Worm (Caenorhabditis elegans) whole organism, early embryonic: ENCODE data around the gene C49H3.6.

ENCODE experiments used
- B0310.2 ChIP-seq: sonication (generic microtip); optimal IDR thresholded peaks from 2 replicates; lab custom pipeline; 2016; ENCODE audit warnings: mild to moderate bottlenecking, missing genetic modification characterization, missing compliant biosample characterization
- aly-1 ChIP-seq: sonication (generic microtip); optimal IDR thresholded peaks from 2 replicates; lab custom pipeline; 2016; ENCODE audit warnings: missing genetic modification characterization, missing compliant biosample characterization
- ama-1 ChIP-seq: fragments of 150-350 bp; optimal IDR thresholded peaks from 2 replicates; lab custom pipeline; 2014
- ceh-13 ChIP-seq: fragments of 200-800 bp; sonication (Bioruptor generic); optimal IDR thresholded peaks from 2 replicates; lab custom pipeline; 2018; ENCODE audit warnings: mild to moderate bottlenecking, missing genetic modification characterization, missing compliant biosample characterization
- ets-7 ChIP-seq: sonication (generic microtip); optimal IDR thresholded peaks from 2 replicates; lab custom pipeline; 2016; ENCODE audit warnings: missing genotype, missing genetic modification characterization, missing compliant biosample characterization
- flt-1 ChIP-seq: fragments of 200-800 bp; sonication (Bioruptor generic); IDR thresholded peaks from 2 replicates; pipeline ENCODE4 v1.3.6; 2022; ENCODE audit warnings: missing genetic modification characterization, missing compliant biosample characterization
- hmbx-1 ChIP-seq: sonication (generic microtip); optimal IDR thresholded peaks from 2 replicates; lab custom pipeline; 2016; ENCODE audit warnings: mild to moderate bottlenecking, missing genetic modification characterization, missing compliant biosample characterization
- hmg-4 ChIP-seq: fragments of 200-800 bp; sonication (Bioruptor generic); optimal IDR thresholded peaks from 2 replicates; lab custom pipeline; 2018; ENCODE audit warnings: mild to moderate bottlenecking, missing genetic modification characterization, missing compliant biosample characterization
- hnd-1 ChIP-seq: sonication (generic microtip); optimal IDR thresholded peaks from 2 replicates; lab custom pipeline; 2016; ENCODE audit warnings: missing genetic modification characterization, missing compliant biosample characterization
- pes-1 ChIP-seq: fragments of 200-800 bp; sonication (Bioruptor generic); IDR thresholded peaks from 2 replicates; pipeline ENCODE4 v1.3.6; 2022; ENCODE audit warnings: missing genetic modification reagents, missing genetic modification characterization, missing compliant biosample characterization
- tbx-11 ChIP-seq: fragments of 200-800 bp; sonication (Bioruptor generic); IDR thresholded peaks from 2 replicates; pipeline ENCODE4 v1.3.6; 2022; ENCODE audit warnings: missing genetic modification characterization, missing compliant biosample characterization
- tbx-37 ChIP-seq: fragments of 200-800 bp; sonication (Bioruptor generic); conservative IDR thresholded peaks from 2 replicates; pipeline ENCODE4 v1.3.6; 2022; ENCODE audit warnings: missing genetic modification reagents, missing genetic modification characterization, missing compliant biosample characterization

- no peak for TF ChIP-seq hnd-1 (tag; lab: Kevin White, UChicago)
- no peak for TF ChIP-seq aly-1 (tag; lab: Kevin White, UChicago)
- TF ChIP-seq ets-7, result no peak
- no peak for TF ChIP-seq ceh-13 (GFP tag; lab: Kevin White, UChicago)
- TF ChIP-seq pes-1 (GFP tag; lab: Robert Waterston, UW), result no peak
- TF ChIP-seq hmg-4 (GFP tag; lab: Kevin White, UChicago), result no peak
- TF ChIP-seq tbx-11 (GFP tag; lab: Robert Waterston, UW), result no peak
- TF ChIP-seq tbx-37 (GFP tag; lab: Robert Waterston, UW), result no peak
- no peak for TF ChIP-seq ama-1 (lab: Kevin White, UChicago)
- TF ChIP-seq B0310.2 (tag; lab: Kevin White, UChicago), result no peak
- no peak for TF ChIP-seq hmbx-1 (tag; lab: Kevin White, UChicago)
- TF ChIP-seq flt-1 (GFP tag; lab: Robert Waterston, UW), result no peak
Measured at ce11 chrIV:7910197-7910735, 6.7 kb downstream of the C49H3.6 start, which contains the start of the genes npp-27 and ntl-4.
